Fruit fly (Drosophila melanogaster) whole organism, embryonic: Measurements from ENCODE around the gene dyw.

Experiments
- Aef1 ChIP-seq: fragments of 200-800 bp; sonication (Bioruptor generic); IDR thresholded peaks from 3 replicates; pipeline ENCODE4 v1.3.6; 2022; ENCODE audit warnings: missing biosample characterization, missing genetic modification characterization
- Atf3 ChIP-seq: fragments of 200-800 bp; sonication (Bioruptor generic); optimal IDR thresholded peaks from 3 replicates; lab custom pipeline; 2016; ENCODE audit warnings: missing biosample characterization, missing genetic modification characterization
- BEAF-32 ChIP-seq: fragments of 200-800 bp; sonication (Bioruptor generic); optimal IDR thresholded peaks from 3 replicates; lab custom pipeline; 2017; ENCODE audit warnings: missing biosample characterization, missing genetic modification characterization, mild to moderate bottlenecking, moderate library complexity, missing genetic modification reagents
- CG10267 ChIP-seq: fragments of 200-800 bp; sonication (Bioruptor generic); optimal IDR thresholded peaks from 2 replicates; lab custom pipeline; 2018; ENCODE audit warnings: missing biosample characterization, mild to moderate bottlenecking, missing genetic modification characterization, moderate library complexity
- CG10321 ChIP-seq: fragments of 200-800 bp; sonication (Bioruptor generic); IDR thresholded peaks from 2 replicates; pipeline ENCODE4 v1.3.6; 2022; ENCODE audit warnings: missing biosample characterization, missing genetic modification characterization
- CG10543 ChIP-seq: fragments of 200-800 bp; sonication (Bioruptor generic); optimal IDR thresholded peaks from 3 replicates; lab custom pipeline; 2017; ENCODE audit warnings: missing biosample characterization, mild to moderate bottlenecking, missing genetic modification characterization, moderate library complexity
- CG11398 ChIP-seq: fragments of 200-800 bp; sonication (Bioruptor generic); optimal IDR thresholded peaks from 2 replicates; lab custom pipeline; 2016; ENCODE audit warnings: missing biosample characterization, missing genetic modification characterization
- CG11560 ChIP-seq: fragments of 200-800 bp; sonication (Bioruptor generic); IDR thresholded peaks from 3 replicates; pipeline ENCODE4 v1.3.6; 2022; ENCODE audit warnings: missing biosample characterization, missing genetic modification characterization
- CG13296 ChIP-seq: fragments of 200-800 bp; sonication (Bioruptor generic); optimal IDR thresholded peaks from 3 replicates; lab custom pipeline; 2018; ENCODE audit warnings: missing biosample characterization, mild to moderate bottlenecking, missing genetic modification characterization
- CG13424 ChIP-seq: fragments of 200-800 bp; sonication (Bioruptor generic); optimal IDR thresholded peaks from 2 replicates; lab custom pipeline; 2019; ENCODE audit warnings: missing biosample characterization, mild to moderate bottlenecking, missing genetic modification characterization, moderate library complexity
- CG14710 ChIP-seq: fragments of 200-800 bp; sonication (Bioruptor generic); optimal IDR thresholded peaks from 3 replicates; lab custom pipeline; 2019; ENCODE audit warnings: missing biosample characterization, mild to moderate bottlenecking, missing genetic modification characterization, moderate library complexity
- CG14965 ChIP-seq: fragments of 200-800 bp; sonication (Bioruptor generic); optimal IDR thresholded peaks from 2 replicates; lab custom pipeline; 2016; ENCODE audit warnings: missing biosample characterization, missing genetic modification characterization, borderline replicate concordance
- CG15011 ChIP-seq: fragments of 200-800 bp; sonication (Bioruptor generic); optimal IDR thresholded peaks from 3 replicates; lab custom pipeline; 2018; ENCODE audit warnings: missing biosample characterization, mild to moderate bottlenecking, missing genetic modification characterization
- CG3281 ChIP-seq: fragments of 200-800 bp; sonication (Bioruptor generic); optimal IDR thresholded peaks from 3 replicates; lab custom pipeline; 2017; ENCODE audit warnings: missing biosample characterization, mild to moderate bottlenecking, missing genetic modification characterization
- CG33557 ChIP-seq: fragments of 200-800 bp; sonication (Bioruptor generic); optimal IDR thresholded peaks from 2 replicates; lab custom pipeline; 2019; ENCODE audit warnings: missing biosample characterization, mild to moderate bottlenecking, missing genetic modification characterization, moderate library complexity
- CG5245 ChIP-seq: fragments of 200-800 bp; sonication (Bioruptor generic); optimal IDR thresholded peaks from 3 replicates; lab custom pipeline; 2016; ENCODE audit warnings: missing biosample characterization, missing genetic modification characterization
- CG7745 ChIP-seq: fragments of 200-800 bp; sonication (Bioruptor generic); optimal IDR thresholded peaks from 2 replicates; lab custom pipeline; 2018; ENCODE audit warnings: missing biosample characterization, mild to moderate bottlenecking, missing genetic modification characterization, moderate library complexity
- CG8765 ChIP-seq: fragments of 200-800 bp; sonication (Bioruptor generic); IDR thresholded peaks from 2 replicates; pipeline ENCODE4 v1.3.6; 2022; ENCODE audit warnings: missing biosample characterization, missing genetic modification characterization
- CG9609 ChIP-seq: fragments of 200-800 bp; sonication (Bioruptor generic); optimal IDR thresholded peaks from 3 replicates; lab custom pipeline; 2016; ENCODE audit warnings: missing biosample characterization, missing genetic modification characterization
- CG9797 ChIP-seq: fragments of 200-800 bp; sonication (Bioruptor generic); optimal IDR thresholded peaks from 3 replicates; lab custom pipeline; 2018; ENCODE audit warnings: missing biosample characterization, mild to moderate bottlenecking, missing genetic modification characterization
- CkIIα-i1 ChIP-seq: fragments of 200-800 bp; sonication (Bioruptor generic); IDR thresholded peaks from 2 replicates; pipeline ENCODE4 v1.3.6; 2022; ENCODE audit warnings: missing biosample characterization, missing genetic modification characterization
- CoRest ChIP-seq: fragments of 200-800 bp; sonication (Bioruptor generic); optimal IDR thresholded peaks from 3 replicates; lab custom pipeline; 2018; ENCODE audit warnings: missing biosample characterization, mild to moderate bottlenecking, missing genetic modification characterization, moderate library complexity
- Dad ChIP-seq: fragments of 200-800 bp; sonication (Bioruptor generic); optimal IDR thresholded peaks from 3 replicates; lab custom pipeline; 2016; ENCODE audit warnings: missing biosample characterization, missing genetic modification characterization
- Dbx ChIP-seq: fragments of 200-800 bp; sonication (Bioruptor generic); IDR thresholded peaks from 3 replicates; pipeline ENCODE4 v1.3.6; 2022; ENCODE audit warnings: missing biosample characterization, missing genetic modification characterization
- Dref ChIP-seq: fragments of 200-800 bp; sonication (Bioruptor generic); IDR thresholded peaks from 2 replicates; pipeline ENCODE4 v1.3.6; 2022; ENCODE audit warnings: missing biosample characterization, missing genetic modification characterization
- Drgx ChIP-seq: fragments of 200-800 bp; sonication (Bioruptor generic); IDR thresholded peaks from 2 replicates; pipeline ENCODE4 v1.3.6; 2022; ENCODE audit warnings: missing biosample characterization, missing genetic modification characterization
- ERR ChIP-seq: fragments of 200-800 bp; sonication (Bioruptor generic); optimal IDR thresholded peaks from 2 replicates; lab custom pipeline; 2016; ENCODE audit warnings: missing biosample characterization, missing genetic modification characterization
- HLHmδ ChIP-seq: fragments of 200-800 bp; sonication (Bioruptor generic); optimal IDR thresholded peaks from 2 replicates; lab custom pipeline; 2018; ENCODE audit warnings: missing biosample characterization, mild to moderate bottlenecking, missing genetic modification characterization, moderate library complexity
- Lim3 ChIP-seq: fragments of 200-800 bp; sonication (Bioruptor generic); IDR thresholded peaks from 2 replicates; pipeline ENCODE4 v1.3.6; 2022; ENCODE audit warnings: missing biosample characterization, missing genetic modification characterization
- Lpt ChIP-seq: fragments of >200 bp; optimal IDR thresholded peaks from 2 replicates; lab custom pipeline; 2018; ENCODE audit warnings: missing biosample characterization, missing genetic modification characterization
- Optix ChIP-seq: fragments of 200-800 bp; sonication (Bioruptor generic); IDR thresholded peaks from 3 replicates; pipeline ENCODE4 v1.3.6; 2022; ENCODE audit warnings: missing biosample characterization, missing genetic modification characterization
- TFAM ChIP-seq: fragments of 200-800 bp; sonication (Bioruptor generic); optimal IDR thresholded peaks from 2 replicates; lab custom pipeline; 2017; ENCODE audit warnings: missing biosample characterization, missing genetic modification characterization, inconsistent platforms
- Taf1 ChIP-seq: fragments of 200-800 bp; sonication (Bioruptor generic); IDR thresholded peaks from 2 replicates; pipeline ENCODE4 v1.3.6; 2022; ENCODE audit warnings: missing biosample characterization, missing genetic modification characterization
- abd-A ChIP-seq: fragments of 200-800 bp; sonication (Bioruptor generic); optimal IDR thresholded peaks from 3 replicates; lab custom pipeline; 2019; ENCODE audit warnings: missing biosample characterization, mild to moderate bottlenecking, missing genetic modification characterization, moderate library complexity
- ara ChIP-seq: fragments of 200-800 bp; sonication (Bioruptor generic); IDR thresholded peaks from 2 replicates; pipeline ENCODE4 v1.3.6; 2022; ENCODE audit warnings: missing biosample characterization, missing genetic modification characterization
- br ChIP-seq: fragments of >200 bp; optimal IDR thresholded peaks from 2 replicates; lab custom pipeline; 2017
- da ChIP-seq: fragments of 200-800 bp; sonication (Bioruptor generic); optimal IDR thresholded peaks from 2 replicates; lab custom pipeline; 2016; ENCODE audit warnings: missing biosample characterization, missing genetic modification characterization
- exex ChIP-seq: fragments of 200-800 bp; sonication (Bioruptor generic); optimal IDR thresholded peaks from 4 replicates; lab custom pipeline; 2018; ENCODE audit warnings: missing biosample characterization, mild to moderate bottlenecking, missing genetic modification characterization, moderate library complexity
- gcm ChIP-seq: fragments of 200-800 bp; sonication (Bioruptor generic); optimal IDR thresholded peaks from 2 replicates; lab custom pipeline; 2019; ENCODE audit warnings: missing biosample characterization, mild to moderate bottlenecking, missing genetic modification characterization, moderate library complexity
- gsb ChIP-seq: fragments of 200-800 bp; sonication (Bioruptor generic); IDR thresholded peaks from 2 replicates; pipeline ENCODE4 v1.3.6; 2022; ENCODE audit warnings: missing biosample characterization, missing genetic modification characterization
- hb ChIP-seq: fragments of 200-800 bp; sonication (Bioruptor generic); IDR thresholded peaks from 3 replicates; pipeline ENCODE4 v1.3.6; 2022; ENCODE audit warnings: missing biosample characterization, missing genetic modification characterization; ENCODE audit not compliant: partially characterized antibody
- kni ChIP-seq: fragments of 200-800 bp; sonication (Bioruptor generic); optimal IDR thresholded peaks from 3 replicates; lab custom pipeline; 2017; ENCODE audit warnings: mild to moderate bottlenecking, missing biosample characterization, missing genetic modification reagents, missing genetic modification characterization
- pzg ChIP-seq: fragments of 200-800 bp; sonication (Bioruptor generic); optimal IDR thresholded peaks from 3 replicates; lab custom pipeline; 2018; ENCODE audit warnings: missing biosample characterization, mild to moderate bottlenecking, missing genetic modification characterization, moderate library complexity
- repo ChIP-seq: fragments of 200-800 bp; sonication (Bioruptor generic); optimal IDR thresholded peaks from 2 replicates; lab custom pipeline; 2016; ENCODE audit warnings: missing biosample characterization, missing genetic modification characterization
- sisA ChIP-seq: fragments of 200-800 bp; sonication (Bioruptor generic); IDR thresholded peaks from 2 replicates; pipeline ENCODE4 v1.3.6; 2022; ENCODE audit warnings: missing biosample characterization, missing genetic modification characterization
- slp2 ChIP-seq: fragments of 200-800 bp; sonication (Bioruptor generic); optimal IDR thresholded peaks from 2 replicates; lab custom pipeline; 2016; ENCODE audit warnings: missing biosample characterization, missing genetic modification characterization
- trem ChIP-seq: fragments of 200-800 bp; optimal IDR thresholded peaks from 3 replicates; lab custom pipeline; 2019; ENCODE audit warnings: missing biosample characterization, mild to moderate bottlenecking, missing genetic modification characterization, moderate library complexity
- twi ChIP-seq: fragments of 200-800 bp; optimal IDR thresholded peaks from 2 replicates; lab custom pipeline; 2019; ENCODE audit warnings: missing biosample characterization, mild to moderate bottlenecking, missing genetic modification characterization, moderate library complexity
- unc-4 ChIP-seq: fragments of 200-800 bp; sonication (Bioruptor generic); IDR thresholded peaks from 2 replicates; pipeline ENCODE4 v1.3.6; 2022; ENCODE audit warnings: missing biosample characterization, missing genetic modification characterization; ENCODE audit not compliant: partially characterized antibody
- yki ChIP-seq: fragments of >200 bp; optimal IDR thresholded peaks from 3 replicates; lab custom pipeline; 2018

dyw gene

DNA sequence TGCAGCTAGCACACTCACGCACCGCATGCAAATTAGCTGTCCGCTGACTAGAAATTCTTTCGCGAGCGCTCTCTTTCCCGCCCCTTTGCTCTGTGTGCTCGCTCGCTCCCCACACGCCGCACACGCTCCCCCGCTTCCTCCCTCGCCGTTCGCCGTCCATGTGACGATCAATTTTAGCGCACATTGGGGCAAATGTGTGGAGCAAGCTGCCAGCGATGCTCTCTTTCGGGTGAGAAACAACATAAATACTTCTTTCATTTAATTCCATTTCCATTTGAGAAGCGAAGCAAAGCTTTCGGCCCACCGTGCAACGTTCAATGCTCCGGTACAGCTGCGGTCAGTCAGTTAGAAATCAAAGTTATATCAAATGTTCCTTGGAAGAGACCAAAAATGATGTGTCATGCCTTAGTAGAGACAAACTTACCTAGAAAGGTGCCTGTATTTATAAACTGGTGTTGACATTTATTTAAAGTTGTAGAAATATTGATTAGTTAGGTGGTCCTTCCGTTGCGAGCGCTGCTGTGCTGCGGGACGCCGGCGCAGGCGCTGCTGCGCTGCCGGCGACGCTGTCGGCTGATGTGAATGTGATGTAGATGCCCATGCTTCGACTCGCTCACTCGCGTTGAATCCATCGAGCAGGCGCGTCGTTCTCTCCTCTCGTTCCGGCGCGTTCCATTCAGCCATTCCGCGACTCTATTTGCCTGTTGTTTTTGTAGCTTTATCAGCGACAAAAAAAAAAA, 47.5 kb downstream of the dyw start:
- peak; percentile 75; the same call in 1 of the 2 replicates for TF ChIP-seq CG10321 (GFP tag; lab: Robert Waterston, UW)
- TF ChIP-seq CkIIα-i1, result peak; percentile 69
- peak; percentile 89 for TF ChIP-seq CG10267 (tag; lab: Kevin White, UChicago)
- TF ChIP-seq ERR (GFP tag; lab: Kevin White, UChicago), result peak; percentile 95
- peak; percentile 94 for TF ChIP-seq Aef1 (GFP tag; lab: Robert Waterston, UW)
- no peak for TF ChIP-seq unc-4
- peak; percentile 94 for TF ChIP-seq CG15011 (GFP tag; lab: Kevin White, UChicago)
- peak; percentile 92 for TF ChIP-seq Atf3
- TF ChIP-seq hb, result peak; percentile 60; the same call in 1 of the 3 replicates
- peak; percentile 95 for TF ChIP-seq CG5245
- TF ChIP-seq exex, result peak; percentile 84
- TF ChIP-seq Dad, result peak; percentile 96
- peak; percentile 96 for TF ChIP-seq slp2 (GFP tag; lab: Kevin White, UChicago)
- peak; percentile 93 for TF ChIP-seq CG33557 (GFP tag; lab: Kevin White, UChicago)
- peak; percentile 96 for TF ChIP-seq Dbx (GFP tag; lab: Robert Waterston, UW)
- peak; percentile 90 for TF ChIP-seq Lim3 (GFP tag; lab: Robert Waterston, UW)
- TF ChIP-seq CG13424, result peak; percentile 96
- TF ChIP-seq pzg, result peak; percentile 30
- TF ChIP-seq CG8765, result peak; percentile 73; the same call in 1 of the 2 replicates
- TF ChIP-seq trem (tag; lab: Kevin White, UChicago), result peak; percentile 90
- peak; percentile 89 for TF ChIP-seq abd-A
- peak; percentile 85 for TF ChIP-seq CG11560
- peak; percentile 91 for TF ChIP-seq CG14710 (tag; lab: Kevin White, UChicago)
- TF ChIP-seq TFAM (GFP tag; lab: Kevin White, UChicago), result peak; percentile 86
- peak; percentile 96 for TF ChIP-seq CG13296 (GFP tag; lab: Kevin White, UChicago)
- peak; percentile 97 for TF ChIP-seq CG9609 (GFP tag; lab: Kevin White, UChicago)
- TF ChIP-seq Lpt (GFP tag; lab: Kevin White, UChicago), result no peak
- TF ChIP-seq twi (tag; lab: Kevin White, UChicago), result peak; percentile 89
- TF ChIP-seq CG3281, result peak; percentile 97
- peak; percentile 98 for TF ChIP-seq Drgx (GFP tag; lab: Robert Waterston, UW)
- no peak for TF ChIP-seq yki (lab: Kevin White, UChicago)
- TF ChIP-seq da, result peak; percentile 92
- TF ChIP-seq gsb (GFP tag; lab: Robert Waterston, UW), result peak; percentile 89
- TF ChIP-seq CoRest (tag; lab: Kevin White, UChicago), result peak; percentile 98
- peak; percentile 22 for TF ChIP-seq BEAF-32 (GFP tag; lab: Kevin White, UChicago)
- TF ChIP-seq CG9797 (GFP tag; lab: Kevin White, UChicago), result peak; percentile 32
- peak; percentile 65 for TF ChIP-seq HLHmδ (GFP tag; lab: Kevin White, UChicago)
- peak; percentile 98 for TF ChIP-seq CG10543 (GFP tag; lab: Kevin White, UChicago)
- peak; percentile 95 for TF ChIP-seq repo (GFP tag; lab: Kevin White, UChicago)
- peak; percentile 71 for TF ChIP-seq CG7745 (tag; lab: Kevin White, UChicago)
- peak; percentile 97 for TF ChIP-seq kni (GFP tag; lab: Kevin White, UChicago)
- TF ChIP-seq gcm (GFP tag; lab: Kevin White, UChicago), result peak; percentile 97
- peak; percentile 89 for TF ChIP-seq ara (GFP tag; lab: Robert Waterston, UW)
- TF ChIP-seq Optix (GFP tag; lab: Robert Waterston, UW), result peak; percentile 96
- TF ChIP-seq Taf1 (GFP tag; lab: Robert Waterston, UW), result peak; percentile 89
- peak; percentile 95 for TF ChIP-seq CG11398
- TF ChIP-seq CG14965 (GFP tag; lab: Kevin White, UChicago), result peak; percentile 78
- TF ChIP-seq br, result no peak
- peak; percentile 96 for TF ChIP-seq sisA (GFP tag; lab: Robert Waterston, UW)
- 0 out of 2 replicates have a peak, but pooled peaks have one; percentile 35 for TF ChIP-seq Dref (GFP tag; lab: Robert Waterston, UW)
